Worm (Caenorhabditis elegans) whole organism, young adult: ENCODE measurements around the gene D2045.5.

ENCODE experiments used
- B0019.2 ChIP-seq: fragments of 200-800 bp; sonication (Bioruptor generic); conservative IDR thresholded peaks from 2 replicates; pipeline ENCODE4 v1.3.6; 2022; ENCODE audit warnings: missing genetic modification reagents, missing genetic modification characterization, missing compliant biosample characterization
- B0261.1 ChIP-seq: sonication (generic microtip); optimal IDR thresholded peaks from 2 replicates; lab custom pipeline; 2016; ENCODE audit warnings: mild to moderate bottlenecking, missing genetic modification characterization, moderate library complexity, missing compliant biosample characterization
- F33H1.4 ChIP-seq: fragments of 200-800 bp; sonication (Bioruptor generic); IDR thresholded peaks from 2 replicates; pipeline ENCODE4 v1.3.6; 2022; ENCODE audit warnings: missing genetic modification reagents, missing genetic modification characterization, missing compliant biosample characterization
- F37B4.10 ChIP-seq: fragments of 200-800 bp; sonication (Bioruptor generic); IDR thresholded peaks from 2 replicates; pipeline ENCODE4 v1.3.6; 2022; ENCODE audit warnings: missing genetic modification characterization, missing compliant biosample characterization
- F57A8.1 ChIP-seq: fragments of 200-800 bp; sonication (Bioruptor generic); optimal IDR thresholded peaks from 2 replicates; lab custom pipeline; 2018; ENCODE audit warnings: mild to moderate bottlenecking, missing genetic modification characterization, moderate library complexity, missing compliant biosample characterization
- K11D2.4 ChIP-seq: fragments of 200-800 bp; sonication (Bioruptor generic); IDR thresholded peaks from 2 replicates; pipeline ENCODE4 v1.3.6; 2022; ENCODE audit warnings: missing genetic modification reagents, missing genetic modification characterization, missing compliant biosample characterization
- K12H6.12 ChIP-seq: fragments of 200-800 bp; sonication (Bioruptor generic); optimal IDR thresholded peaks from 2 replicates; lab custom pipeline; 2018; ENCODE audit warnings: mild to moderate bottlenecking, missing genetic modification characterization, missing compliant biosample characterization
- Y67H2A.10 ChIP-seq: fragments of 200-800 bp; sonication (Bioruptor generic); conservative IDR thresholded peaks from 2 replicates; pipeline ENCODE4 v1.3.6; 2022; ENCODE audit warnings: missing genetic modification reagents, missing genetic modification characterization, missing compliant biosample characterization
- ama-1 ChIP-seq, 3 experiments: fragments of 150-350 bp in 1 of 3; sonication (generic microtip) in 2 of 3; optimal IDR thresholded peaks; 2 replicates each; lab custom pipeline; 2014 to 2018; ENCODE audit warnings: missing biosample characterization in 2 of 3, missing genetic modification characterization in 2 of 3, missing genetic modification reagents in 2 of 3
- bed-1 ChIP-seq: fragments of 200-800 bp; sonication (Bioruptor generic); IDR thresholded peaks from 2 replicates; pipeline ENCODE4 v1.3.6; 2022; ENCODE audit warnings: missing genetic modification reagents, missing genetic modification characterization, missing compliant biosample characterization
- ccch-3 ChIP-seq: fragments of 200-800 bp; sonication (Bioruptor generic); optimal IDR thresholded peaks from 2 replicates; lab custom pipeline; 2018; ENCODE audit warnings: mild to moderate bottlenecking, missing genetic modification characterization, missing compliant biosample characterization
- cebp-1 ChIP-seq, 2 experiments: fragments of 200-800 bp in 1 of 2; sonication (Bioruptor generic) in 1 of 2; sonication (generic microtip) in 1 of 2; IDR thresholded peaks in 1 of 2; optimal IDR thresholded peaks in 1 of 2; 2 replicates each; pipeline versions ENCODE4 v1.3.6 to Lab custom; 2017 to 2022; ENCODE audit warnings: missing compliant biosample characterization in 2 of 2, missing genetic modification characterization in 2 of 2, mild to moderate bottlenecking in 1 of 2, missing genetic modification reagents in 1 of 2, moderate library complexity in 1 of 2
- ceh-100 ChIP-seq: fragments of 200-800 bp; sonication (Bioruptor generic); IDR thresholded peaks from 2 replicates; pipeline ENCODE4 v1.3.6; 2022; ENCODE audit warnings: missing genetic modification reagents, missing genetic modification characterization, missing compliant biosample characterization
- ceh-91 ChIP-seq: fragments of 200-800 bp; sonication (Bioruptor generic); IDR thresholded peaks from 2 replicates; pipeline ENCODE4 v1.3.6; 2022; ENCODE audit warnings: missing genetic modification reagents, missing genetic modification characterization, missing compliant biosample characterization
- chd-7 ChIP-seq: sonication (generic microtip); optimal IDR thresholded peaks from 2 replicates; lab custom pipeline; 2016; ENCODE audit warnings: mild to moderate bottlenecking, missing genetic modification characterization, moderate library complexity, missing compliant biosample characterization
- die-1 ChIP-seq: sonication (generic microtip); optimal IDR thresholded peaks from 2 replicates; lab custom pipeline; 2016; ENCODE audit warnings: missing genotype, mild to moderate bottlenecking, missing genetic modification characterization, missing compliant biosample characterization
- egl-18 ChIP-seq: fragments of 200-800 bp; sonication (Bioruptor generic); IDR thresholded peaks from 2 replicates; pipeline ENCODE4 v1.3.6; 2022; ENCODE audit warnings: missing genetic modification reagents, missing genetic modification characterization, missing compliant biosample characterization
- hmg-1.2 ChIP-seq: fragments of 200-800 bp; sonication (Bioruptor generic); IDR thresholded peaks from 2 replicates; pipeline ENCODE4 v1.3.6; 2022; ENCODE audit warnings: missing genetic modification reagents, missing genetic modification characterization, missing compliant biosample characterization
- let-526 ChIP-seq: fragments of 200-800 bp; sonication (Bioruptor generic); IDR thresholded peaks from 2 replicates; pipeline ENCODE4 v1.3.6; 2022; ENCODE audit warnings: missing genetic modification reagents, missing genetic modification characterization, missing compliant biosample characterization
- let-607 ChIP-seq, 2 experiments: fragments of 200-800 bp in 1 of 2; sonication (Bioruptor generic) in 1 of 2; sonication (generic microtip) in 1 of 2; optimal IDR thresholded peaks; 2 replicates each; lab custom pipeline; 2016 to 2018; ENCODE audit warnings: mild to moderate bottlenecking in 2 of 2, missing compliant biosample characterization in 2 of 2, missing genetic modification characterization in 2 of 2, moderate library complexity in 2 of 2, missing genotype in 1 of 2
- lin-26 ChIP-seq: fragments of 200-800 bp; sonication (Bioruptor generic); IDR thresholded peaks from 2 replicates; pipeline ENCODE4 v1.3.6; 2022; ENCODE audit warnings: missing genetic modification reagents, missing genetic modification characterization, missing compliant biosample characterization
- lin-54 ChIP-seq: fragments of 200-800 bp; sonication (Bioruptor generic); optimal IDR thresholded peaks from 2 replicates; lab custom pipeline; 2018; ENCODE audit warnings: mild to moderate bottlenecking, missing genetic modification characterization, missing compliant biosample characterization
- madf-3 ChIP-seq: fragments of 200-800 bp; sonication (Bioruptor generic); IDR thresholded peaks from 2 replicates; pipeline ENCODE4 v1.3.6; 2022; ENCODE audit warnings: missing genetic modification reagents, missing genetic modification characterization, missing compliant biosample characterization
- madf-6 ChIP-seq: fragments of 200-800 bp; sonication (Bioruptor generic); IDR thresholded peaks from 2 replicates; pipeline ENCODE4 v1.3.6; 2022; ENCODE audit warnings: missing genetic modification reagents, missing genetic modification characterization, missing compliant biosample characterization
- mxl-1 ChIP-seq: sonication (generic microtip); optimal IDR thresholded peaks from 2 replicates; lab custom pipeline; 2016; ENCODE audit warnings: missing genetic modification characterization, missing compliant biosample characterization
- nhr-179 ChIP-seq: sonication (generic microtip); optimal IDR thresholded peaks from 2 replicates; lab custom pipeline; 2016; ENCODE audit warnings: mild to moderate bottlenecking, missing genetic modification characterization, missing compliant biosample characterization
- pbrm-1 ChIP-seq: fragments of 200-800 bp; sonication (Bioruptor generic); IDR thresholded peaks from 2 replicates; pipeline ENCODE4 v1.3.6; 2022; ENCODE audit warnings: missing genetic modification reagents, missing genetic modification characterization, missing compliant biosample characterization
- pha-4 ChIP-seq: fragments of 150-350 bp; sonication (generic microtip); optimal IDR thresholded peaks from 2 replicates; lab custom pipeline; 2014; ENCODE audit warnings: missing biosample characterization, missing genetic modification reagents, missing genetic modification characterization
- sdz-38 ChIP-seq: sonication (generic microtip); optimal IDR thresholded peaks from 2 replicates; lab custom pipeline; 2016; ENCODE audit warnings: missing genotype, missing genetic modification characterization, missing compliant biosample characterization
- snpc-4 ChIP-seq, 5 experiments: fragments of 150-350 bp in 1 of 5; sonication (generic microtip) in 4 of 5; optimal IDR thresholded peaks; 2 replicates each; lab custom pipeline; 2014 to 2018; ENCODE audit warnings: missing genetic modification characterization in 5 of 5, missing biosample characterization in 3 of 5, antibody characterized with exemption in 2 of 5, mild to moderate bottlenecking in 2 of 5, missing compliant biosample characterization in 2 of 5, missing genotype in 2 of 5, moderate library complexity in 2 of 5, missing genetic modification reagents in 1 of 5
- sptf-2 ChIP-seq: fragments of 200-800 bp; sonication (Bioruptor generic); optimal IDR thresholded peaks from 2 replicates; lab custom pipeline; 2018; ENCODE audit warnings: mild to moderate bottlenecking, missing genetic modification characterization, missing compliant biosample characterization
- unc-62 ChIP-seq: fragments of 150-350 bp; optimal IDR thresholded peaks from 2 replicates; lab custom pipeline; 2014; ENCODE audit warnings: missing biosample characterization, missing genetic modification reagents, missing genetic modification characterization
- zim-3 ChIP-seq: sonication (generic microtip); optimal IDR thresholded peaks from 2 replicates; lab custom pipeline; 2017; ENCODE audit warnings: mild to moderate bottlenecking, missing genetic modification characterization, moderate library complexity, missing compliant biosample characterization
- ztf-18 ChIP-seq: sonication (generic microtip); optimal IDR thresholded peaks from 2 replicates; lab custom pipeline; 2016; ENCODE audit warnings: missing genotype, mild to moderate bottlenecking, missing genetic modification characterization, missing compliant biosample characterization
- ztf-22 ChIP-seq: fragments of 200-800 bp; sonication (Bioruptor generic); optimal IDR thresholded peaks from 2 replicates; lab custom pipeline; 2018; ENCODE audit warnings: mild to moderate bottlenecking, missing genetic modification characterization, moderate library complexity, missing compliant biosample characterization
- ztf-25 ChIP-seq: fragments of 200-800 bp; sonication (Bioruptor generic); IDR thresholded peaks from 2 replicates; pipeline ENCODE4 v1.3.6; 2022; ENCODE audit warnings: missing genetic modification reagents, missing genetic modification characterization, missing compliant biosample characterization
- ztf-3 ChIP-seq: fragments of 200-800 bp; sonication (Bioruptor generic); optimal IDR thresholded peaks from 2 replicates; lab custom pipeline; 2018; ENCODE audit warnings: mild to moderate bottlenecking, missing genetic modification characterization, missing compliant biosample characterization

The D2045.5 gene

DNA sequence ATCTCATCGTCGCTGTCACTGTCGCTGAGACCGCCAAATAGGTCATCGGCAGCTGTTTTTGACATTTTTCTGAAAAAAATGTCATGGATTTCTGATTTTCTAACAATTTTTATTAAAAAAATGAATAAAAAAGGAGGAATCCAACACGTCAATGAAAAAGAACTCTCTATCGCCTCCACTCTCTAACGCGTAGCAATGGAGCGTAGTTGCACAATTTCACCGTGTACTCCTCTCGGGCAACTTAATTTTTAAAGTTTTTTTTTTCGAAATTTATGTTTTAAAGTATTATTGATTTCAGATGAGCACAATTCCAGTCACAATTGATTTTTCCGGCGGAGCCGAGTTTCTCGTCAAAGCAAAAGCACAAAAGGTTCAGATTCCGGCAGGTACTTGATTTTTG, 35.8 kb upstream of the D2045.5 start, which contains the start of the genes taf-11.3 and urm-1 (continued):
- TF ChIP-seq ceh-91 (GFP tag; lab: Robert Waterston, UW): no peak
- no peak for TF ChIP-seq zim-3
- no peak for TF ChIP-seq mxl-1
- no peak for TF ChIP-seq B0261.1 (tag; lab: Kevin White, UChicago)
- no peak for TF ChIP-seq ztf-22 (GFP tag; lab: Kevin White, UChicago)
- no peak for TF ChIP-seq ama-1 (optimal IDR thresholded peaks at IDR 0.05; lab: Kevin White, UChicago)
- TF ChIP-seq ama-1 (GFP tag; optimal IDR thresholded peaks at IDR 0.05; lab: Kevin White, UChicago): no peak
- no peak for TF ChIP-seq nhr-179 (tag; lab: Kevin White, UChicago)
- peak; percentile 74 for TF ChIP-seq ztf-18 (tag; lab: Kevin White, UChicago)
- TF ChIP-seq pbrm-1 (GFP tag; lab: Robert Waterston, UW): no peak
- no peak for TF ChIP-seq die-1 (tag; lab: Kevin White, UChicago)
- TF ChIP-seq ccch-3 (GFP tag; lab: Kevin White, UChicago): no peak
- TF ChIP-seq madf-3 (GFP tag; lab: Robert Waterston, UW): no peak
- TF ChIP-seq pha-4 (tag; lab: Kevin White, UChicago): peak; percentile 15
- TF ChIP-seq chd-7 (tag; lab: Kevin White, UChicago): no peak
- TF ChIP-seq lin-26 (GFP tag; lab: Robert Waterston, UW): no peak
- TF ChIP-seq F33H1.4 (GFP tag; lab: Robert Waterston, UW): peak; percentile 55; the same call in 1 of the 2 replicates
- TF ChIP-seq egl-18 (GFP tag; lab: Robert Waterston, UW): no peak
- peak in 1 of 2 experiments; percentile 62 for TF ChIP-seq let-607 (tag; optimal IDR thresholded peaks at IDR 0.05; lab: Kevin White, UChicago)
- no peak for TF ChIP-seq bed-1 (GFP tag; lab: Robert Waterston, UW)
- TF ChIP-seq B0019.2 (GFP tag; lab: Robert Waterston, UW): no peak
- no peak for TF ChIP-seq sdz-38 (tag; lab: Kevin White, UChicago)
- TF ChIP-seq unc-62 (GFP tag; lab: Kevin White, UChicago): no peak
- TF ChIP-seq Y67H2A.10: no peak
- peak; percentile 93 for TF ChIP-seq hmg-1.2
- no peak for TF ChIP-seq sptf-2 (GFP tag; lab: Kevin White, UChicago)
- TF ChIP-seq K11D2.4: no peak
- peak; percentile 31; the same call in 1 of the 2 replicates for TF ChIP-seq ceh-100
- peak; percentile 67; the same call in 1 of the 2 replicates for TF ChIP-seq madf-6 (GFP tag; lab: Robert Waterston, UW)

DNA sequence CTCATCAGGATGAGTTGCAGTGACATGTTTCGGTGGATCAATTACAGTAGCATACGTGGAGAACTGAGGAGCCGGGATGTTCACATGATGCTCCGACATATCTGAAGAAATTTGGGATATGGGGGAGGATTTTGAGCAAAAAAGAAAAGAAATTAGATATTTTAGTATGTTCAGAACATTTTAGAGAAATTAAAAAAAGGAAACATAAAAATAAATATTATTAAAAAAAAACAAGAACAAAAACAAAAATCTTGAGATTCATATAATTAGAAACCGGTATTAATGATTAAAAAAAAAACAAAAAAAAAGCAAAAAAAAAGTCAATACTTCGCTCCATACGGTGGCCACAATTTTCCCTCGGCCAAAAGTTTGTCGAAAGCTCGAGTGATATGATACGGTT, 34.3 kb upstream of the D2045.5 start, which contains the start of gene rab-33:
TSS of gene rab-33 (minus strand) at position 101 of the 400 bp plus-strand sequence.
- TF ChIP-seq let-607 (tag; optimal IDR thresholded peaks at IDR 0.05; lab: Kevin White, UChicago) (no peak), ztf-18 (tag; lab: Kevin White, UChicago) (no peak), nhr-179 (tag; lab: Kevin White, UChicago) (no peak)

- no peak for TF ChIP-seq lin-54 (GFP tag; lab: Kevin White, UChicago)
- TF ChIP-seq ztf-25: no peak
- no peak for TF ChIP-seq ztf-3 (GFP tag; lab: Kevin White, UChicago)
- no peak for TF ChIP-seq let-607 (tag; optimal IDR thresholded peaks at IDR 0.05; lab: Kevin White, UChicago)
- no peak for TF ChIP-seq ztf-18 (tag; lab: Kevin White, UChicago)
- no peak for TF ChIP-seq K12H6.12 (tag; lab: Kevin White, UChicago)
- no peak for TF ChIP-seq cebp-1 (GFP tag; IDR thresholded peaks at IDR 0.05; lab: Robert Waterston, UW)
- TF ChIP-seq cebp-1 (tag; optimal IDR thresholded peaks at IDR 0.05; lab: Kevin White, UChicago): no peak
- no peak for TF ChIP-seq F37B4.10 (GFP tag; lab: Robert Waterston, UW)
- no peak for TF ChIP-seq F57A8.1 (GFP tag; lab: Kevin White, UChicago)
- TF ChIP-seq snpc-4 (GFP tag; optimal IDR thresholded peaks at IDR 0.05; lab: Kevin White, UChicago): no peak
- no peak for TF ChIP-seq snpc-4 (tag; optimal IDR thresholded peaks at IDR 0.05; lab: Kevin White, UChicago)
- no peak for TF ChIP-seq let-526 (GFP tag; lab: Robert Waterston, UW)
These were observed 18.6 kb upstream of the D2045.5 start, which contains the start of gene ptr-25 for ce11 chrIII:10488052-10488451. Gene ptr-25, plus strand, starts transcription at chrIII:10488124.
